Fruit fly (Drosophila melanogaster) whole organism, adult: ENCODE data around the gene CG43115.
A peak's percentile ranks its signal among the peaks of the same experiment; 100 is the strongest.

ENCODE experiments used
- CG11617 ChIP-seq: fragments of 200-800 bp; sonication (Bioruptor generic); optimal IDR thresholded peaks from 2 replicates; lab custom pipeline; 2017; ENCODE audit warnings: mild to moderate bottlenecking, missing biosample characterization, missing genetic modification reagents, missing genetic modification characterization
- CG14711 ChIP-seq: fragments of 200-800 bp; sonication (Bioruptor generic); optimal IDR thresholded peaks from 2 replicates; lab custom pipeline; 2018; ENCODE audit warnings: missing biosample characterization, mild to moderate bottlenecking, missing genetic modification characterization, moderate library complexity
- CG33017 ChIP-seq: fragments of 200-800 bp; sonication (Bioruptor generic); optimal IDR thresholded peaks from 2 replicates; lab custom pipeline; 2018; ENCODE audit warnings: missing biosample characterization, mild to moderate bottlenecking, missing genetic modification characterization, moderate library complexity
- CG5204 ChIP-seq: fragments of 200-800 bp; sonication (Bioruptor generic); optimal IDR thresholded peaks from 2 replicates; lab custom pipeline; 2016; ENCODE audit warnings: missing biosample characterization, missing genetic modification characterization
- Crg-1 ChIP-seq: fragments of 200-800 bp; sonication (Bioruptor generic); optimal IDR thresholded peaks from 2 replicates; lab custom pipeline; 2016; ENCODE audit warnings: missing biosample characterization, missing genetic modification characterization
- Mnt ChIP-seq: fragments of 200-800 bp; sonication (Bioruptor generic); optimal IDR thresholded peaks from 2 replicates; lab custom pipeline; 2016; ENCODE audit warnings: missing biosample characterization, mild to moderate bottlenecking, missing genetic modification characterization
- bab1 ChIP-seq: fragments of 200-800 bp; sonication (Bioruptor generic); optimal IDR thresholded peaks from 3 replicates; lab custom pipeline; 2019; ENCODE audit warnings: missing biosample characterization, mild to moderate bottlenecking, missing genetic modification characterization, moderate library complexity
- kay ChIP-seq: fragments of 200-800 bp; sonication (Bioruptor generic); peaks from one replicate; lab custom pipeline; 2016; ENCODE audit warnings: missing biosample characterization, missing genetic modification characterization, borderline replicate concordance
- tj ChIP-seq: fragments of 200-800 bp; sonication (Bioruptor generic); optimal IDR thresholded peaks from 3 replicates; lab custom pipeline; 2017; ENCODE audit warnings: missing biosample characterization, mild to moderate bottlenecking, missing genetic modification characterization, moderate library complexity

DNA sequence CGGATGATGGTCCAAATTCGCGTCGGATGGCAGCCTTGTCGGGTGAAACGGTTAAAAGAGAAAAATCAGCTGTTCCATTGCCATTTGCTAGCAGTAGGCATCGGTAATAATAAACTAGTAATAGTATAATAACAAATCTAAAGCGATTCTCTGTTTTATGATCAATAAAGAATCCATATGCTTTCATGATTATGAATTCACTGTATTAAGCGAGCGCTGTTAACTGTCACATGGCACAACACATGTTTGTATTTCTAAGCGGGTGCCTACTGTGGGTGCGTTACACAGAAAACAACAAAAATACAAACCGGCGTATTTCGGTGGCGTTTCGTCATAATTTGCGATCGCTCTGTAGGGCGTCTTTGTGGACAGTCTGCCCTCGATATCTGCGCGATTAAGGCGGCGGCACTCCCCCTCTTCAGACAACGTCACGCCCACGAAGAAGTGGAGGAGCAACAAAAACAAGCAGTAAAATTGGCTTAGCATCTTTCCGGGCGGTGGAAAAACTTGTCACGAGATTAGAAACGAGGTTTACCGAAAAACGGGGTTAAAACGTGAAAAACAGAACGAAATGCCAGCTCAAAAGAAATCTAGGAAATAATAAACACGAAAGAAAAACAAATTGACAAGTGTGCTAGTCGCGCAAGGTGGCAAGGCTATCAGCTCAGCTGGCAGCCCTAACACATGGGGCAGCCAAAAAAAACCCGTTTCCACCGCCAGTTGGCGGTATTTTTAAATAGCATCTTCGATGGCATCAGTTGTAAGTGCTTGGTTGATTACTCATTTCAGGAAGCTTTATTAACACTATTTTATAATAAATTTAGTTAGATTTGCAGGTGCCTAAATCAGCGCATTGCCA lies 24.8 kb upstream of the CG43115 start, which contains the start of the genes Nep1 and Mipp2:
- TF ChIP-seq CG11617 (GFP tag; lab: Kevin White, UChicago) (peak; percentile 30), CG33017 (tag; lab: Kevin White, UChicago) (no peak), CG14711 (peak; percentile 18), tj (GFP tag; lab: Kevin White, UChicago) (no peak), bab1 (peak; percentile 80), kay (GFP tag; lab: Kevin White, UChicago) (no peak), Mnt (GFP tag; lab: Kevin White, UChicago) (peak; percentile 36), CG5204 (GFP tag; lab: Kevin White, UChicago) (no peak), Crg-1 (GFP tag; lab: Kevin White, UChicago) (no peak)
